Worm (Caenorhabditis elegans): Measurements from ENCODE around the gene iff-1.
A peak's percentile ranks its signal among the peaks of the same experiment; 100 is the strongest.

Gene iff-1

ce11 chrIII:9714731-9715130, 32.3 kb downstream of the iff-1 start:
- TF ChIP-seq crh-2 (tag; optimal IDR thresholded peaks at IDR 0.05) = peak; percentile 4
- no peak for TF ChIP-seq ZK546.5 (tag; optimal IDR thresholded peaks at IDR 0.05)
- TF ChIP-seq F13H6.1 (tag; optimal IDR thresholded peaks at IDR 0.05) = no peak
- TF ChIP-seq nhr-12 (tag; optimal IDR thresholded peaks at IDR 0.05) = no peak
- no peak for TF ChIP-seq unc-55 (GFP tag; optimal IDR thresholded peaks at IDR 0.05)
- TF ChIP-seq C34F6.9 (tag; optimal IDR thresholded peaks at IDR 0.05) = no peak
- no peak for TF ChIP-seq ztf-1 (GFP tag; conservative IDR thresholded peaks at IDR 0.05)
- TF ChIP-seq R02D3.7 (tag; optimal IDR thresholded peaks at IDR 0.05) = no peak
- TF ChIP-seq mdl-1 (tag; optimal IDR thresholded peaks at IDR 0.05) = no peak
- no peak for TF ChIP-seq egl-27 (tag; optimal IDR thresholded peaks at IDR 0.05)
- TF ChIP-seq nhr-6 (tag; optimal IDR thresholded peaks at IDR 0.05) = no peak
- TF ChIP-seq sma-9 (GFP tag; optimal IDR thresholded peaks at IDR 0.05) = peak; percentile 47
- no peak for TF ChIP-seq sma-9 (tag; optimal IDR thresholded peaks at IDR 0.05)
- TF ChIP-seq fos-1 (tag; optimal IDR thresholded peaks at IDR 0.05) = peak; percentile 36
- TF ChIP-seq nhr-11 (tag; optimal IDR thresholded peaks at IDR 0.05) = no peak

ce11 chrIII:9713862-9714261, 33.1 kb downstream of the iff-1 start, which contains the start of gene ncx-6:
TSS of gene ncx-6 (minus strand) at chrIII:9713949.
- TF ChIP-seq skn-1 (tag; optimal IDR thresholded peaks at IDR 0.05) (no peak), fos-1 (tag; optimal IDR thresholded peaks at IDR 0.05) (peak; percentile 12)

DNA sequence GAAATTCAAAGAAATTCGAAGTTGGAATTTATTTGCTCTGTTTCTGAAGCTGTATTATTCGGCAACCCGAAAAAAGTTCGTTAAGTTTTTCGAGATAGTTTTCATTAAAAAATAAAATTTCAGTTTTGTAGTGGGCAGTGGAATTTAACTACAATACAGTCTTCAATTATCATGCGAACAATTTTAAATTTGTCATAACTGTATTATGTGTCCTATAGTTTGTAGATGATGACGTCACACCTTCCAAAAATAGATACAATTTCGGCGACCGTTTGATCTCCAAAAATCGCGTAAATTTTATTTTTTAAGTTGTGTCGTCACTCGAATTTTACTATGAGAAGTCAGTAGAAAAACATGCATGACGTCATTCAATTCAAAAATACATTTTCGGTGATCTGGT, 33.8 kb downstream of the iff-1 start:
- TF ChIP-seq nhr-12 (tag; optimal IDR thresholded peaks at IDR 0.05) (no peak), lsy-2 (tag; optimal IDR thresholded peaks at IDR 0.05) (no peak), aly-2 (tag; optimal IDR thresholded peaks at IDR 0.05) (no peak), ZK546.5 (tag; optimal IDR thresholded peaks at IDR 0.05) (no peak), blmp-1 (tag; optimal IDR thresholded peaks at IDR 0.05; ENCODE audit: insufficient read depth) (no peak), lin-13 (GFP tag; optimal IDR thresholded peaks at IDR 0.05) (no peak), alr-1 (tag; optimal IDR thresholded peaks at IDR 0.05) (no peak), ztf-4 (tag; optimal IDR thresholded peaks at IDR 0.05) (no peak), sma-9 (GFP tag; optimal IDR thresholded peaks at IDR 0.05) (no peak), sma-9 (tag; optimal IDR thresholded peaks at IDR 0.05) (no peak), gmeb-1 (tag; optimal IDR thresholded peaks at IDR 0.05) (no peak), ama-1 (optimal IDR thresholded peaks at IDR 0.05) (no peak), unc-62 (GFP tag; optimal IDR thresholded peaks at IDR 0.05) (no peak), unc-55 (GFP tag; optimal IDR thresholded peaks at IDR 0.05) (no peak), ztf-1 (GFP tag; conservative IDR thresholded peaks at IDR 0.05) (no peak), nhr-6 (tag; optimal IDR thresholded peaks at IDR 0.05) (no peak), fos-1 (tag; optimal IDR thresholded peaks at IDR 0.05) (no peak), nhr-237 (tag; optimal IDR thresholded peaks at IDR 0.05) (no peak), dmd-4 (tag; optimal IDR thresholded peaks at IDR 0.05) (no peak), sem-4 (tag; optimal IDR thresholded peaks at IDR 0.05) (no peak), nhr-10 (tag; optimal IDR thresholded peaks at IDR 0.05) (no peak)

DNA sequence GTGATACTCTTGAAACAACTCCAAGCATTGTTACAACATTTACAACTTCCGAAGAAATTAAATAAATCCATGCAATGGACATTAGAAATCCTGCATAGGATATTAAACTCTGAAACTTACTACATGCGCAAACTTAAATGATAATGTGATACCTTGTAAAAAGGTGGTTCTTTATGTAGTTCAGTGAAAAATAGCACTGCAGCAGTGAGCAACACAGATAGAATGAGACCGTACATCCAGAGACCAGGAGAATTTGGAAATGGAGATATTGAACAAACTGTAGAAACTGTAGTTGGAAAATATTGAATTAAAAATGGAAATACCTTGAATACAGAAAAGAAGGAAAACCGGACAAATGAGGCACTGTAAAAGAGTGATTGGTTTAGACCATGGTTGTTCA, 35.8 kb downstream of the iff-1 start:
- no peak for TF ChIP-seq ztf-4 (tag; optimal IDR thresholded peaks at IDR 0.05)
- no peak for TF ChIP-seq nhr-25 (tag; optimal IDR thresholded peaks at IDR 0.05)
- no peak for TF ChIP-seq zag-1 (tag; optimal IDR thresholded peaks at IDR 0.05)
- TF ChIP-seq lin-13 (GFP tag; optimal IDR thresholded peaks at IDR 0.05) = no peak
- no peak for TF ChIP-seq nhr-21 (tag; optimal IDR thresholded peaks at IDR 0.05)
- no peak for TF ChIP-seq fos-1 (tag; optimal IDR thresholded peaks at IDR 0.05)
- TF ChIP-seq unc-39 (tag; optimal IDR thresholded peaks at IDR 0.05) = no peak
- no peak for TF ChIP-seq snpc-4 (tag; optimal IDR thresholded peaks at IDR 0.05)
- no peak for TF ChIP-seq sma-9 (GFP tag; optimal IDR thresholded peaks at IDR 0.05)
- no peak for TF ChIP-seq sma-9 (tag; optimal IDR thresholded peaks at IDR 0.05)
- no peak for TF ChIP-seq elt-3 (tag; optimal IDR thresholded peaks at IDR 0.05)
- TF ChIP-seq nhr-12 (tag; optimal IDR thresholded peaks at IDR 0.05) = no peak
- no peak for TF ChIP-seq ama-1 (optimal IDR thresholded peaks at IDR 0.05)
- no peak for TF ChIP-seq nhr-11 (tag; optimal IDR thresholded peaks at IDR 0.05)
- no peak for TF ChIP-seq nhr-237 (tag; optimal IDR thresholded peaks at IDR 0.05)
- TF ChIP-seq nhr-6 (tag; optimal IDR thresholded peaks at IDR 0.05) = no peak
- TF ChIP-seq ceh-82 (tag; optimal IDR thresholded peaks at IDR 0.05) = no peak
- TF ChIP-seq crh-2 (tag; optimal IDR thresholded peaks at IDR 0.05) = no peak

All from whole organism, L2 larva.